Worm (Caenorhabditis elegans): Measurements from ENCODE around the gene arrd-1.

DNA sequence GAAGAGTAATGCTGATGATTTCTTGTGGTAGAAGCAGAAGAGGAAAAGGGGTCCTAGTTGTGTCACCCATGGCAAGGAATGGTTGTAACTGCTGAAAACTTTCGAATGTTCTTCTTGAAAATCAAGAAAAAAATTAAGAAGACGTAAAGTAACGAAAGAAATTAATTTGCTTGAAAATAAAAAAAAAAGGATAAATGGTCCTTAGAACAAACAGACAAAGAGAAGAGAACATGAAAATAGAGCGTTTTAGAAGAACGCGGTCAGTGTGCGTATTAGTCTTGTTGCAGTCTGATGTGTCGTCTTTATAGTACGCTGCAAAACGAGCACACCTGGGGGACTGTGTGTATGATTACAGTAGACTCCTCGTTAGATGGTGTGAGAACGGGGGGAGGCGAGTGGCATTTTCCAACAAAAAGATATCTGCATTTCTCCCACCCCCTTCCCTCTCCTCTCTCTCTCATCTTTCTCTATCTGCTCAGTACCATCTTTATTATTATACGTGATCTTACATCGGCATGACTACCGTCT is 42.9 kb upstream of the arrd-1 start, which contains the start of the genes W08F4.12 and W08F4.13:
- TF ChIP-seq K11D2.4 (GFP tag; IDR thresholded peaks at IDR 0.05) (no peak), die-1 (tag; optimal IDR thresholded peaks at IDR 0.05) (no peak), F22D6.2 (tag; optimal IDR thresholded peaks at IDR 0.05) (no peak), nfya-1 (tag; optimal IDR thresholded peaks at IDR 0.05; ENCODE audit: borderline replicate concordance, insufficient read depth) (no peak), cebp-1 (GFP tag; IDR thresholded peaks at IDR 0.05) (no peak), cebp-1 (tag; optimal IDR thresholded peaks at IDR 0.05) (no peak), madf-6 (GFP tag; IDR thresholded peaks at IDR 0.05) (no peak), lsy-27 (tag; optimal IDR thresholded peaks at IDR 0.05; ENCODE audit: borderline replicate concordance, insufficient read depth) (no peak), snpc-1.1 (tag; optimal IDR thresholded peaks at IDR 0.05; ENCODE audit: insufficient read depth) (no peak), dpl-1 (GFP tag; optimal IDR thresholded peaks at IDR 0.05) (no peak), ztf-28 (GFP tag; IDR thresholded peaks at IDR 0.05) (no peak), rec-8 (tag; optimal IDR thresholded peaks at IDR 0.05) (no peak)
